Worm (Caenorhabditis elegans) whole organism, young adult: ENCODE data around the gene F11D11.6.

Source experiments
- B0035.1 ChIP-seq: sonication (generic microtip); optimal IDR thresholded peaks from 2 replicates; lab custom pipeline; 2016; ENCODE audit warnings: missing genetic modification characterization, mild to moderate bottlenecking, missing compliant biosample characterization, missing genotype, missing genetic modification reagents
- B0261.1 ChIP-seq: sonication (generic microtip); optimal IDR thresholded peaks from 2 replicates; lab custom pipeline; 2016; ENCODE audit warnings: mild to moderate bottlenecking, missing genetic modification characterization, moderate library complexity, missing compliant biosample characterization
- D2030.7 ChIP-seq: fragments of 200-800 bp; sonication (Bioruptor generic); IDR thresholded peaks from 2 replicates; pipeline ENCODE4 v1.3.6; 2022; ENCODE audit warnings: missing genetic modification reagents, missing genetic modification characterization, missing compliant biosample characterization
- F49E8.2 ChIP-seq: sonication (generic microtip); optimal IDR thresholded peaks from 3 replicates; lab custom pipeline; 2017; ENCODE audit warnings: missing genetic modification characterization, mild to moderate bottlenecking, missing compliant biosample characterization, antibody characterized with exemption, moderate library complexity; ENCODE audit not compliant: insufficient read depth
- F52B5.7 ChIP-seq: sonication (generic microtip); optimal IDR thresholded peaks from 2 replicates; lab custom pipeline; 2016; ENCODE audit warnings: mild to moderate bottlenecking, missing genetic modification characterization, missing compliant biosample characterization
- F55B11.4 ChIP-seq: sonication (generic microtip); optimal IDR thresholded peaks from 2 replicates; lab custom pipeline; 2016; ENCODE audit warnings: missing compliant biosample characterization, missing genetic modification characterization, borderline replicate concordance; ENCODE audit not compliant: insufficient read depth
- Y95B8A.8 ChIP-seq: fragments of 200-800 bp; sonication (Bioruptor generic); IDR thresholded peaks from 2 replicates; pipeline ENCODE4 v1.3.6; 2022; ENCODE audit warnings: missing genetic modification reagents, missing genetic modification characterization, missing compliant biosample characterization
- ama-1 ChIP-seq, 3 experiments: fragments of 150-350 bp in 1 of 3; sonication (generic microtip) in 2 of 3; optimal IDR thresholded peaks; 2 replicates each; lab custom pipeline; 2014 to 2018; ENCODE audit warnings: missing biosample characterization in 2 of 3, missing genetic modification characterization in 2 of 3, missing genetic modification reagents in 2 of 3
- aptf-3 ChIP-seq: fragments of 200-800 bp; sonication (Bioruptor generic); IDR thresholded peaks from 2 replicates; pipeline ENCODE4 v1.3.6; 2022; ENCODE audit warnings: missing genetic modification characterization, missing compliant biosample characterization
- bed-1 ChIP-seq: fragments of 200-800 bp; sonication (Bioruptor generic); IDR thresholded peaks from 2 replicates; pipeline ENCODE4 v1.3.6; 2022; ENCODE audit warnings: missing genetic modification reagents, missing genetic modification characterization, missing compliant biosample characterization
- ceh-91 ChIP-seq: fragments of 200-800 bp; sonication (Bioruptor generic); IDR thresholded peaks from 2 replicates; pipeline ENCODE4 v1.3.6; 2022; ENCODE audit warnings: missing genetic modification reagents, missing genetic modification characterization, missing compliant biosample characterization
- die-1 ChIP-seq: sonication (generic microtip); optimal IDR thresholded peaks from 2 replicates; lab custom pipeline; 2016; ENCODE audit warnings: missing genotype, mild to moderate bottlenecking, missing genetic modification characterization, missing compliant biosample characterization
- egl-44 ChIP-seq: fragments of 200-800 bp; sonication (Bioruptor generic); IDR thresholded peaks from 2 replicates; pipeline ENCODE4 v1.3.6; 2022; ENCODE audit warnings: missing genetic modification reagents, missing genetic modification characterization, missing compliant biosample characterization
- him-1 ChIP-seq: sonication (generic microtip); optimal IDR thresholded peaks from 2 replicates; lab custom pipeline; 2016; ENCODE audit warnings: missing genotype, missing genetic modification reagents, missing genetic modification characterization, missing compliant biosample characterization
- hlh-12 ChIP-seq: sonication (generic microtip); optimal IDR thresholded peaks from 2 replicates; lab custom pipeline; 2016; ENCODE audit warnings: missing genetic modification characterization, missing compliant biosample characterization
- hlh-26 ChIP-seq: fragments of 200-800 bp; sonication (Bioruptor generic); conservative IDR thresholded peaks from 2 replicates; pipeline ENCODE4 v1.3.6; 2022; ENCODE audit warnings: missing genetic modification reagents, missing genetic modification characterization, missing compliant biosample characterization
- hrde-1 ChIP-seq: sonication (generic microtip); optimal IDR thresholded peaks from 2 replicates; lab custom pipeline; 2016; ENCODE audit warnings: missing genetic modification characterization, mild to moderate bottlenecking, missing compliant biosample characterization, moderate library complexity, missing genotype, missing genetic modification reagents, borderline replicate concordance
- lag-1 ChIP-seq: fragments of 200-800 bp; sonication (Bioruptor generic); IDR thresholded peaks from 2 replicates; pipeline ENCODE4 v1.3.6; 2022; ENCODE audit warnings: missing genetic modification reagents, missing genetic modification characterization, missing compliant biosample characterization
- let-607 ChIP-seq, 2 experiments: fragments of 200-800 bp in 1 of 2; sonication (Bioruptor generic) in 1 of 2; sonication (generic microtip) in 1 of 2; optimal IDR thresholded peaks; 2 replicates each; lab custom pipeline; 2016 to 2018; ENCODE audit warnings: mild to moderate bottlenecking in 2 of 2, missing compliant biosample characterization in 2 of 2, missing genetic modification characterization in 2 of 2, moderate library complexity in 2 of 2, missing genotype in 1 of 2
- lsl-1 ChIP-seq: fragments of 200-800 bp; sonication (Bioruptor generic); optimal IDR thresholded peaks from 2 replicates; lab custom pipeline; 2018; ENCODE audit warnings: mild to moderate bottlenecking, missing genetic modification characterization, moderate library complexity, missing compliant biosample characterization
- nfya-1 ChIP-seq: sonication (generic microtip); optimal IDR thresholded peaks from 2 replicates; lab custom pipeline; 2017; ENCODE audit warnings: antibody characterized with exemption, missing compliant biosample characterization, missing genetic modification characterization, borderline replicate concordance; ENCODE audit not compliant: insufficient read depth
- nfya-2 ChIP-seq: fragments of 200-800 bp; sonication (Bioruptor generic); IDR thresholded peaks from 2 replicates; pipeline ENCODE4 v1.3.6; 2022; ENCODE audit warnings: missing genetic modification reagents, missing genetic modification characterization, missing compliant biosample characterization
- nhr-120 ChIP-seq: fragments of 200-800 bp; sonication (Bioruptor generic); IDR thresholded peaks from 2 replicates; pipeline ENCODE4 v1.3.6; 2022; ENCODE audit warnings: missing genetic modification characterization, missing compliant biosample characterization
- nhr-27 ChIP-seq: fragments of 200-800 bp; sonication (Bioruptor generic); optimal IDR thresholded peaks from 2 replicates; lab custom pipeline; 2018; ENCODE audit warnings: mild to moderate bottlenecking, missing genetic modification characterization, moderate library complexity, missing compliant biosample characterization
- pbrm-1 ChIP-seq: fragments of 200-800 bp; sonication (Bioruptor generic); IDR thresholded peaks from 2 replicates; pipeline ENCODE4 v1.3.6; 2022; ENCODE audit warnings: missing genetic modification reagents, missing genetic modification characterization, missing compliant biosample characterization
- rpc-1 ChIP-seq, 2 experiments: fragments of 150-350 bp in 1 of 2; sonication (generic microtip) in 1 of 2; optimal IDR thresholded peaks; 2 replicates each; lab custom pipeline; 2014 to 2018; ENCODE audit warnings: missing biosample characterization in 1 of 2, missing genetic modification characterization in 1 of 2, missing genetic modification reagents in 1 of 2, missing genotype in 1 of 2
- sdz-38 ChIP-seq: sonication (generic microtip); optimal IDR thresholded peaks from 2 replicates; lab custom pipeline; 2016; ENCODE audit warnings: missing genotype, missing genetic modification characterization, missing compliant biosample characterization
- sea-2 ChIP-seq: fragments of 200-800 bp; sonication (Bioruptor generic); IDR thresholded peaks from 2 replicates; pipeline ENCODE4 v1.3.6; 2022; ENCODE audit warnings: missing genetic modification characterization, missing compliant biosample characterization
- snpc-4 ChIP-seq, 5 experiments: fragments of 150-350 bp in 1 of 5; sonication (generic microtip) in 4 of 5; optimal IDR thresholded peaks; 2 replicates each; lab custom pipeline; 2014 to 2018; ENCODE audit warnings: missing genetic modification characterization in 5 of 5, missing biosample characterization in 3 of 5, antibody characterized with exemption in 2 of 5, mild to moderate bottlenecking in 2 of 5, missing compliant biosample characterization in 2 of 5, missing genotype in 2 of 5, moderate library complexity in 2 of 5, missing genetic modification reagents in 1 of 5
- zfh-2 ChIP-seq: fragments of 200-800 bp; sonication (Bioruptor generic); conservative IDR thresholded peaks from 2 replicates; pipeline ENCODE4 v1.3.6; 2022; ENCODE audit warnings: missing genetic modification reagents, missing genetic modification characterization, missing compliant biosample characterization
- ztf-18 ChIP-seq: sonication (generic microtip); optimal IDR thresholded peaks from 2 replicates; lab custom pipeline; 2016; ENCODE audit warnings: missing genotype, mild to moderate bottlenecking, missing genetic modification characterization, missing compliant biosample characterization

F11D11.6 gene

DNA sequence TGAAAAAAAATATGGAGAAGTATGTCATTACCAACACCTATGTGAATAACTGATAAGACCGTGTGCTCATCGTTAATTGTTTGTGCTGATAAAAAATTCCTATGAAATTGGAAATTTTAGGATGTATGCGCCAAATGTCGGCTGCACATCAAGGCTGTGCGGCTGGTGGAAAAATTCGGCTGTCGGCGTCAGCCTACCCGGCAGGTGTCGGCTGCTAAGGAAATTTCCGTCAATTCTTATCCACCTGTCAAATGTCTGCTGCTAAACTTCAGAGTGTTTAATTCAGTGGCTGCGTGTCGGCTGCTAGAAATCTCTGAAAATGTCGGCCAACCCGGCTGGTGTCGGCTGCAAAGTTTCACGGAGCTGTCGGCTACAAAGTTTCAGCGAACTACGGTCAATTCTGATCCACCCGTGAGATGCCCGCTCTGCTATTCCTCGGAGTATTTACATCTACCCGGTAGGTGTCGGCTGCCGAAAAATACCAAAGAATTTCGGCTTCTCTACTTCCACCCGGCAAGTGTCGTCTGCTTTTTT, 32.9 kb downstream of the F11D11.6 start, which contains the start of gene Y17D7C.2:
Gene Y17D7C.2, minus strand, starts transcription at position 32 of the 534 bp plus-strand sequence.
- TF ChIP-seq sdz-38 (tag; lab: Kevin White, UChicago): peak; percentile 34
- no peak for TF ChIP-seq Y95B8A.8 (GFP tag; lab: Robert Waterston, UW)
- no peak for TF ChIP-seq snpc-4 (GFP tag; optimal IDR thresholded peaks at IDR 0.05; lab: Kevin White, UChicago)
- peak; percentile 32 to 66 (median 60) for TF ChIP-seq snpc-4 (tag; optimal IDR thresholded peaks at IDR 0.05; lab: Kevin White, UChicago)
- 0 out of 2 replicates have a peak, but pooled peaks have one; percentile 59 for TF ChIP-seq hlh-26 (GFP tag; lab: Robert Waterston, UW)
- peak; percentile 38 for TF ChIP-seq F55B11.4 (tag; lab: Kevin White, UChicago)

DNA sequence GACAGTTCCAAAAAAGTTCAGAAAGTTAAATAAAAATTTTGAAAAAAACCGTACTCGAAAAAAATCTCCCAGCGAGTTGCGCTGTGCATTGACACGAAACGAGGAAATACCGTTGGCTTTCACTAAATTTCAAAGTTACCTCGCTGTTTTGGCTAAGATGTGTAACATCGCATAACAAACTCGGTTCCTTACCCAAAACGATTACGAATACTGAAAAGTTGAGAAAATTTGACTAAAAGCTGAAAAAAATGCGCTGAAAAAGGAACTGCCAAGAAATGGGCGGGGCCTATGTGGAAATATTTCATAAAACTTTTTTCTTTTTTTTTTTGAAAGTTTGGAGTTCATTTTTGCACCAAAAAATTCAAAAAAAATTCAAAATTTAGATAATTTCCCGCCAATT, 33.5 kb downstream of the F11D11.6 start:
- TF ChIP-seq sdz-38 (tag; lab: Kevin White, UChicago) (peak; percentile 6), nhr-27 (tag; lab: Kevin White, UChicago) (no peak), lsl-1 (GFP tag; lab: Kevin White, UChicago) (no peak)
- TF ChIP-seq, all 124 proteins: peak for 1

DNA sequence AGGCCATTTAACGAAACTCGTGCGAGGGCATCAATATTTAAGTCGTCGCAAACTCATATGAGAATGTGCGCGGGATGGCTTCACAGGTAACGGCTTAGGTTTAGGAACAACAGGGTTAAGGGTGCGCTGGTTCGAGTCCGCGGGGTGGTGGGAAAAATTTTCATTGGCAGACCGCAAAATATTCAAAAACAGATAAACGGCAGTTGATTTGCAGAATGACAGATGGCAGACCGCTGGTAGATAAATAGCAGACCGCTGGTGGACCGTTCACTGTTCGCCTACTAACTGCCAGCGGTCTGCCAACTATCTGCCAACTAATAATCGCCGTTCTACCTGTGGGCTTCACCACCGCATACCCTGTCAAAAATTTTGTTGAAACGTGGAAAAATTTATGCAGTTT, 40.8 kb downstream of the F11D11.6 start:
- TF ChIP-seq D2030.7 (GFP tag; lab: Robert Waterston, UW) (peak; percentile 24; the same call in 1 of the 2 replicates), bed-1 (peak; percentile 97), die-1 (tag; lab: Kevin White, UChicago) (peak; percentile 24), let-607 (tag; optimal IDR thresholded peaks at IDR 0.05; lab: Kevin White, UChicago) (no peak), nhr-120 (peak; percentile 95; the same call in 1 of the 2 replicates), ama-1 (optimal IDR thresholded peaks at IDR 0.05; lab: Kevin White, UChicago) (no peak), ama-1 (GFP tag; optimal IDR thresholded peaks at IDR 0.05; lab: Kevin White, UChicago) (peak in 1 of 2 experiments; percentile 5), ztf-18 (tag; lab: Kevin White, UChicago) (peak; percentile 87), snpc-4 (GFP tag; optimal IDR thresholded peaks at IDR 0.05; lab: Kevin White, UChicago) (no peak), snpc-4 (tag; optimal IDR thresholded peaks at IDR 0.05; lab: Kevin White, UChicago) (peak in 1 of 4 experiments; percentile 52), F49E8.2 (tag; lab: Kevin White, UChicago) (peak; percentile 1), hrde-1 (peak; percentile 43), rpc-1 (optimal IDR thresholded peaks at IDR 0.05; lab: Kevin White, UChicago) (peak; percentile 37), rpc-1 (tag; optimal IDR thresholded peaks at IDR 0.05; lab: Kevin White, UChicago) (peak; percentile 75), zfh-2 (no peak; the same call in 1 of the 2 replicates), hlh-12 (tag; lab: Kevin White, UChicago) (peak; percentile 53), nfya-2 (GFP tag; lab: Robert Waterston, UW) (no peak), B0261.1 (tag; lab: Kevin White, UChicago) (peak; percentile 24), egl-44 (peak; percentile 69; the same call in 1 of the 2 replicates), him-1 (tag; lab: Kevin White, UChicago) (peak; percentile 22), F52B5.7 (tag; lab: Kevin White, UChicago) (no peak), F55B11.4 (tag; lab: Kevin White, UChicago) (no peak), pbrm-1 (GFP tag; lab: Robert Waterston, UW) (no peak)
- TF ChIP-seq, all 124 proteins: peak for 14

DNA sequence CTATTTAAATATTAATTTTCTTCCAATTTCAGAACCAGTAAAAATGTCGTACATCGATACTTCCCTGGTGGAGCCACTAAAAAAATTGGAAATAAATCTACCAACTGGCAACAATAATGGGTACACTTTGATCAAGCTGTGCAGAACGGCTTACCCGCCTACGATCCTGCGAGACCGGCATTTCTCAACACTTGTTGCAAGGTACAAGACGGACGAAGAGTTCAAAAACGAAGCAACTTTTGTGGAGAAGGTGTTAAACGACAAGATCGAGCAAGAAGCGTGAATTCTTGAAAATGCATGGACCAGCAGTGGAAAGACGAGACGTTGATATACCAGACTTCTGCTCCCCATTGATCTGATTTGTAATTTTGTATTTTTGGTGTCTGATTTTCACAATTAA, 41.6 kb downstream of the F11D11.6 start:
- TF ChIP-seq B0035.1 (no peak), nfya-1 (tag; lab: Kevin White, UChicago) (peak; percentile 41), ztf-18 (tag; lab: Kevin White, UChicago) (no peak), sea-2 (GFP tag; lab: Robert Waterston, UW) (no peak), nhr-120 (peak; percentile 78; the same call in 1 of the 2 replicates), die-1 (tag; lab: Kevin White, UChicago) (no peak), aptf-3 (GFP tag; lab: Robert Waterston, UW) (peak; percentile 32; the same call in 1 of the 2 replicates), lag-1 (no peak), ceh-91 (GFP tag; lab: Robert Waterston, UW) (no peak)
